Fruit fly (Drosophila melanogaster) whole organism, prepupa: ENCODE results near the gene Sox100B.

Source experiments
- Blimp-1 ChIP-seq: fragments of 200-800 bp; sonication (Bioruptor generic); optimal IDR thresholded peaks from 3 replicates; lab custom pipeline; 2017; ENCODE audit warnings: missing biosample characterization, missing genetic modification characterization, mild to moderate bottlenecking, moderate library complexity, missing genetic modification reagents
- CG10631 ChIP-seq: fragments of 200-800 bp; sonication (Bioruptor generic); optimal IDR thresholded peaks from 2 replicates; lab custom pipeline; 2016; ENCODE audit warnings: missing biosample characterization, missing genetic modification characterization
- CG11902 ChIP-seq: fragments of 200-800 bp; sonication (Bioruptor generic); optimal IDR thresholded peaks from 3 replicates; lab custom pipeline; 2016; ENCODE audit warnings: missing biosample characterization, missing genetic modification characterization
- CG15336 ChIP-seq: fragments of 200-800 bp; sonication (Bioruptor generic); IDR thresholded peaks from 2 replicates; pipeline ENCODE4 v1.3.6; 2022; ENCODE audit warnings: missing biosample characterization, missing genetic modification characterization
- CG3919 ChIP-seq: fragments of 200-800 bp; sonication (Bioruptor generic); optimal IDR thresholded peaks from 3 replicates; lab custom pipeline; 2016; ENCODE audit warnings: missing biosample characterization, missing genetic modification characterization
- CG6276 ChIP-seq: fragments of 200-800 bp; sonication (Bioruptor generic); optimal IDR thresholded peaks from 2 replicates; lab custom pipeline; 2017; ENCODE audit warnings: missing biosample characterization, mild to moderate bottlenecking, missing genetic modification characterization
- CG6792 ChIP-seq: fragments of 200-800 bp; sonication (Bioruptor generic); optimal IDR thresholded peaks from 3 replicates; lab custom pipeline; 2016; ENCODE audit warnings: missing biosample characterization, missing genetic modification characterization
- CG6854 ChIP-seq: fragments of 200-800 bp; sonication (Bioruptor generic); optimal IDR thresholded peaks from 2 replicates; lab custom pipeline; 2017; ENCODE audit warnings: missing biosample characterization, mild to moderate bottlenecking, missing genetic modification characterization
- CG7368 ChIP-seq: fragments of 200-800 bp; sonication (Bioruptor generic); optimal IDR thresholded peaks from 3 replicates; lab custom pipeline; 2016; ENCODE audit warnings: missing biosample characterization, missing genetic modification characterization
- CG8119 ChIP-seq: fragments of 200-800 bp; sonication (Bioruptor generic); IDR thresholded peaks from 3 replicates; pipeline ENCODE4 v1.3.6; 2022; ENCODE audit warnings: missing biosample characterization, missing genetic modification characterization
- Eip75B ChIP-seq: fragments of 200-800 bp; sonication (Bioruptor generic); optimal IDR thresholded peaks from 3 replicates; lab custom pipeline; 2016; ENCODE audit warnings: missing biosample characterization, missing genetic modification characterization
- Eip78C ChIP-seq: fragments of 200-800 bp; sonication (Bioruptor generic); peaks from one replicate; lab custom pipeline; 2016; ENCODE audit warnings: missing biosample characterization, missing genetic modification characterization
- Eip93F ChIP-seq: fragments of 200-800 bp; sonication (Bioruptor generic); optimal IDR thresholded peaks from 2 replicates; lab custom pipeline; 2016; ENCODE audit warnings: missing biosample characterization, mild to moderate bottlenecking, missing genetic modification characterization
- Ets21C ChIP-seq: fragments of 200-800 bp; sonication (Bioruptor generic); optimal IDR thresholded peaks from 3 replicates; lab custom pipeline; 2016; ENCODE audit warnings: missing biosample characterization, missing genetic modification characterization
- Gug ChIP-seq: fragments of 200-800 bp; sonication (Bioruptor generic); IDR thresholded peaks from 2 replicates; pipeline ENCODE4 v1.3.6; 2022; ENCODE audit warnings: missing biosample characterization, missing genetic modification characterization
- Smox ChIP-seq: fragments of 200-800 bp; sonication (Bioruptor generic); optimal IDR thresholded peaks from 3 replicates; lab custom pipeline; 2016; ENCODE audit warnings: missing biosample characterization, missing genetic modification characterization
- Sox102F ChIP-seq: fragments of 200-800 bp; sonication (Bioruptor generic); optimal IDR thresholded peaks from 2 replicates; lab custom pipeline; 2016; ENCODE audit warnings: missing biosample characterization, mild to moderate bottlenecking, missing genetic modification characterization
- Sox14 ChIP-seq: fragments of 200-800 bp; sonication (Bioruptor generic); optimal IDR thresholded peaks from 3 replicates; lab custom pipeline; 2016; ENCODE audit warnings: missing biosample characterization, missing genetic modification characterization
- acj6 ChIP-seq: fragments of 200-800 bp; sonication (Bioruptor generic); optimal IDR thresholded peaks from 3 replicates; lab custom pipeline; 2016; ENCODE audit warnings: missing biosample characterization, missing genetic modification characterization
- cyc ChIP-seq: fragments of 200-800 bp; sonication (Bioruptor generic); optimal IDR thresholded peaks from 3 replicates; lab custom pipeline; 2016; ENCODE audit warnings: missing biosample characterization, missing genetic modification characterization
- dac ChIP-seq: fragments of 200-800 bp; sonication (Bioruptor generic); optimal IDR thresholded peaks from 2 replicates; lab custom pipeline; 2017; ENCODE audit warnings: missing biosample characterization, mild to moderate bottlenecking, missing genetic modification characterization
- dsx ChIP-seq: fragments of 200-800 bp; optimal IDR thresholded peaks from 3 replicates; lab custom pipeline; 2019; ENCODE audit warnings: missing biosample characterization, mild to moderate bottlenecking, missing genetic modification characterization, moderate library complexity; ENCODE audit not compliant: poor library complexity, severe bottlenecking
- eg ChIP-seq: fragments of 200-800 bp; sonication (Bioruptor generic); IDR thresholded peaks from 3 replicates; pipeline ENCODE4 v1.3.6; 2022; ENCODE audit warnings: missing biosample characterization, missing genetic modification characterization
- fd59A ChIP-seq: fragments of 200-800 bp; sonication (Bioruptor generic); optimal IDR thresholded peaks from 2 replicates; lab custom pipeline; 2017; ENCODE audit warnings: missing biosample characterization, mild to moderate bottlenecking, missing genetic modification characterization, missing genetic modification reagents
- fd85E ChIP-seq: fragments of 200-800 bp; sonication (Bioruptor generic); optimal IDR thresholded peaks from 3 replicates; lab custom pipeline; 2016; ENCODE audit warnings: missing biosample characterization, missing genetic modification characterization
- fkh ChIP-seq: fragments of 200-800 bp; sonication (Bioruptor generic); optimal IDR thresholded peaks from 3 replicates; lab custom pipeline; 2017; ENCODE audit warnings: missing biosample characterization, mild to moderate bottlenecking, missing genetic modification characterization, moderate library complexity
- net ChIP-seq: fragments of 200-800 bp; sonication (Bioruptor generic); optimal IDR thresholded peaks from 3 replicates; lab custom pipeline; 2016; ENCODE audit warnings: missing biosample characterization, missing genetic modification characterization
- pdm3 ChIP-seq: fragments of 200-800 bp; sonication (Bioruptor generic); optimal IDR thresholded peaks from 3 replicates; lab custom pipeline; 2016; ENCODE audit warnings: missing biosample characterization, missing genetic modification characterization
- ss ChIP-seq, 2 experiments: fragments of 200-800 bp; sonication (Bioruptor generic); optimal IDR thresholded peaks; 2 replicates in 1 of 2; 3 replicates in 1 of 2; lab custom pipeline; 2017 to 2018; ENCODE audit warnings: mild to moderate bottlenecking in 2 of 2, missing biosample characterization in 2 of 2, missing genetic modification characterization in 2 of 2, moderate library complexity in 1 of 2
- vri ChIP-seq: fragments of 200-800 bp; sonication (Bioruptor generic); optimal IDR thresholded peaks from 3 replicates; lab custom pipeline; 2016; ENCODE audit warnings: missing biosample characterization, mild to moderate bottlenecking, missing genetic modification characterization

The Sox100B gene

DNA sequence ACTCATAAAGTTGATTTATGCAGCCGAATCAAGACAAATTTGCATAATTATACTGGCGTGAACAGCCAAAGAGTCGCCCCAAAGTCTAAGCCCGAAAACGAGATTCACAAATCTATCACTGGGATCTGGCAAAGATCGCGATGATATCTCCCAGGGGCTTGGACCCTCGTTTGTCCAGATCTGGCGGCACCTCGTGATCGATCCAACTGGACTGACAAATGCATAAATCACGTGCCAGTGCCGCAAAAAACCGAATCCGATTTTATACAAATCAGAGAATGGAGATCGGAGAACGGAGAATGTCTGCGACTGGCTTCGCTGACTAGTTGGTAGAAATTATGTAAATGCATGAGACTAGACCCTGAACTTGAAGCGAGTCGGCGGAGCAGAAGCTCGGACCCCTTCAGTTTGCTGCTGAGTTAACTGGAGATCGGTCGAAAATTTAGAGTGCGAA lies 60.7 kb downstream of the Sox100B start, which contains the start of gene CG15554:
Gene CG15554, plus strand, starts transcription at position 404 of the 454 bp plus-strand sequence.
- TF ChIP-seq CG3919 (GFP tag; lab: Kevin White, UChicago) (no peak), Sox102F (no peak), CG8119 (GFP tag; lab: Robert Waterston, UW) (no peak), Eip75B (GFP tag; lab: Kevin White, UChicago) (no peak), CG6854 (no peak), dsx (GFP tag; lab: Kevin White, UChicago) (no peak), Gug (GFP tag; lab: Robert Waterston, UW) (no peak), pdm3 (GFP tag; lab: Kevin White, UChicago) (no peak), fkh (GFP tag; lab: Kevin White, UChicago) (no peak), CG6276 (GFP tag; lab: Kevin White, UChicago) (no peak), CG7368 (no peak), CG10631 (GFP tag; lab: Kevin White, UChicago) (no peak), Sox14 (no peak), Smox (no peak), fd59A (GFP tag; lab: Kevin White, UChicago) (no peak)
- TF ChIP-seq, all 60 proteins: peak for 0

dm6 chr3R:31127357-31127775 lies 62.3 kb downstream of the Sox100B start:
- TF ChIP-seq vri (no peak), fkh (GFP tag; lab: Kevin White, UChicago) (peak; percentile 60), Eip75B (GFP tag; lab: Kevin White, UChicago) (no peak)

DNA sequence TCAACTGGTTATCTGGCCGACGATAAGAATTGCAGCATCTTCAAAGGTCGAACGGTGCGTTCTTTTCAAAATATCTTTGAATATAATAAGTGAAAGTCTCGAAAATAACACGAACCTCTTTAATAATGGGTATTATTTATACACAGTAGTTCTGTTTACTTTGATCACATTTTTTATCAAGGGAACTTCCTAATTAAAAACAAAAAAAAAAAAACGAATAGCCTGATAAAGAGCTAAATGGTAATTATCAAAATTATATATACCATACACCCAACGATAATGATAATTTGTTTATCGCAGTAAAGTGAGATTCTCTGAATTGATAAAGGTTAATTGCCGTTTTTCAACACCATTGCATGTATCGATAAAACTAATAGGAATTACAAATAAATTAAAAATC lies 65.5 kb downstream of the Sox100B start, which contains the start of gene Ktch:
Gene Ktch, minus strand, starts transcription at position 101 of the 400 bp plus-strand sequence.
- no peak for TF ChIP-seq net (GFP tag; lab: Kevin White, UChicago)
- no peak for TF ChIP-seq CG6792
- no peak for TF ChIP-seq CG6854
- TF ChIP-seq eg = no peak
- no peak for TF ChIP-seq Eip78C (GFP tag; lab: Kevin White, UChicago)
- no peak for TF ChIP-seq dsx (GFP tag; lab: Kevin White, UChicago)
- TF ChIP-seq acj6 (GFP tag; lab: Kevin White, UChicago) = no peak
- no peak for TF ChIP-seq CG15336
- no peak for TF ChIP-seq dac (GFP tag; lab: Kevin White, UChicago)
- no peak for TF ChIP-seq Ets21C (GFP tag; lab: Kevin White, UChicago)
- no peak for TF ChIP-seq pdm3 (GFP tag; lab: Kevin White, UChicago)
- TF ChIP-seq ss (GFP tag; optimal IDR thresholded peaks at IDR 0.05; lab: Kevin White, UChicago) = no peak
- TF ChIP-seq cyc = no peak
- TF ChIP-seq Eip93F (GFP tag; lab: Kevin White, UChicago) = no peak
- no peak for TF ChIP-seq Gug (GFP tag; lab: Robert Waterston, UW)
- no peak for TF ChIP-seq Blimp-1 (GFP tag; lab: Kevin White, UChicago)
- no peak for TF ChIP-seq CG11902 (GFP tag; lab: Kevin White, UChicago)
- no peak for TF ChIP-seq fd85E (GFP tag; lab: Kevin White, UChicago)
